Fruit fly (Drosophila melanogaster) whole organism, embryonic: ENCODE measurements around the gene Pez.
A peak's percentile ranks its signal among the peaks of the same experiment; 100 is the strongest.

Experiments
- Ada2b ChIP-seq: fragments of 200-800 bp; sonication (Bioruptor generic); IDR thresholded peaks from 2 replicates; pipeline ENCODE4 v1.3.6; 2022; ENCODE audit warnings: missing biosample characterization, missing genetic modification characterization
- Antp ChIP-seq: fragments of 200-800 bp; sonication (Bioruptor generic); optimal IDR thresholded peaks from 3 replicates; lab custom pipeline; 2016; ENCODE audit warnings: missing biosample characterization, missing genetic modification characterization
- CG10267 ChIP-seq: fragments of 200-800 bp; sonication (Bioruptor generic); optimal IDR thresholded peaks from 2 replicates; lab custom pipeline; 2018; ENCODE audit warnings: missing biosample characterization, mild to moderate bottlenecking, missing genetic modification characterization, moderate library complexity
- CG10366 ChIP-seq: fragments of 200-800 bp; sonication (Bioruptor generic); IDR thresholded peaks from 2 replicates; pipeline ENCODE4 v1.3.6; 2022; ENCODE audit warnings: missing biosample characterization, missing genetic modification characterization
- CG11093 ChIP-seq: fragments of 200-800 bp; sonication (Bioruptor generic); IDR thresholded peaks from 3 replicates; pipeline ENCODE4 v1.3.6; 2022; ENCODE audit warnings: missing biosample characterization, missing genetic modification characterization
- CG11398 ChIP-seq: fragments of 200-800 bp; sonication (Bioruptor generic); optimal IDR thresholded peaks from 2 replicates; lab custom pipeline; 2016; ENCODE audit warnings: missing biosample characterization, missing genetic modification characterization
- CG12219 ChIP-seq: fragments of 200-800 bp; sonication (Bioruptor generic); optimal IDR thresholded peaks from 3 replicates; lab custom pipeline; 2018; ENCODE audit warnings: missing biosample characterization, mild to moderate bottlenecking, missing genetic modification characterization
- CG12769 ChIP-seq: fragments of 200-800 bp; sonication (Bioruptor generic); optimal IDR thresholded peaks from 2 replicates; lab custom pipeline; 2019; ENCODE audit warnings: missing biosample characterization, mild to moderate bottlenecking, missing genetic modification characterization, moderate library complexity
- CG15269 ChIP-seq: fragments of 200-800 bp; sonication (Bioruptor generic); optimal IDR thresholded peaks from 2 replicates; lab custom pipeline; 2018; ENCODE audit warnings: missing biosample characterization, mild to moderate bottlenecking, missing genetic modification characterization, moderate library complexity
- CG18011 ChIP-seq: fragments of 200-800 bp; sonication (Bioruptor generic); optimal IDR thresholded peaks from 2 replicates; lab custom pipeline; 2017; ENCODE audit warnings: missing biosample characterization, missing genetic modification characterization, mild to moderate bottlenecking, moderate library complexity, missing genotype
- CG18619 ChIP-seq: fragments of 200-800 bp; sonication (Bioruptor generic); optimal IDR thresholded peaks from 3 replicates; lab custom pipeline; 2017; ENCODE audit warnings: missing biosample characterization, mild to moderate bottlenecking, missing genetic modification characterization
- CG2712 ChIP-seq: fragments of 200-800 bp; optimal IDR thresholded peaks from 3 replicates; lab custom pipeline; 2019; ENCODE audit warnings: missing biosample characterization, mild to moderate bottlenecking, missing genetic modification characterization, moderate library complexity
- CG3847 ChIP-seq: fragments of 200-800 bp; sonication (Bioruptor generic); IDR thresholded peaks from 2 replicates; pipeline ENCODE4 v1.3.6; 2022; ENCODE audit warnings: missing biosample characterization, missing genetic modification characterization
- CG5180 ChIP-seq: fragments of 200-800 bp; sonication (Bioruptor generic); optimal IDR thresholded peaks from 3 replicates; lab custom pipeline; 2017; ENCODE audit warnings: missing biosample characterization, missing genetic modification characterization, mild to moderate bottlenecking, moderate library complexity, missing genetic modification reagents
- CG6689 ChIP-seq: fragments of 200-800 bp; sonication (Bioruptor generic); IDR thresholded peaks from 2 replicates; pipeline ENCODE4 v1.3.6; 2022; ENCODE audit warnings: missing biosample characterization, missing genetic modification characterization
- CG6791 ChIP-seq: fragments of 200-800 bp; sonication (Bioruptor generic); IDR thresholded peaks from 3 replicates; pipeline ENCODE4 v1.3.6; 2022; ENCODE audit warnings: missing biosample characterization, missing genetic modification characterization; ENCODE audit not compliant: partially characterized antibody
- CG7357 ChIP-seq: fragments of 200-800 bp; sonication (Bioruptor generic); IDR thresholded peaks from 3 replicates; pipeline ENCODE4 v1.3.6; 2022; ENCODE audit warnings: missing biosample characterization, missing genetic modification characterization
- CG8924 ChIP-seq: fragments of 200-800 bp; optimal IDR thresholded peaks from 3 replicates; lab custom pipeline; 2019; ENCODE audit warnings: missing biosample characterization, mild to moderate bottlenecking, missing genetic modification characterization, moderate library complexity
- D ChIP-seq, 2 experiments: fragments of 200-800 bp in 1 of 2; fragments of >200 bp in 1 of 2; sonication (Bioruptor generic) in 1 of 2; optimal IDR thresholded peaks; 2 replicates in 1 of 2; 3 replicates in 1 of 2; lab custom pipeline; 2017; ENCODE audit warnings: mild to moderate bottlenecking in 1 of 2, missing biosample characterization in 1 of 2, missing genetic modification characterization in 1 of 2, missing genetic modification reagents in 1 of 2
- Dll ChIP-seq: fragments of 200-800 bp; sonication (Bioruptor generic); IDR thresholded peaks from 4 replicates; pipeline ENCODE4 v1.3.6; 2022; ENCODE audit warnings: missing biosample characterization, missing genetic modification characterization; ENCODE audit not compliant: partially characterized antibody
- Dp ChIP-seq: fragments of 200-800 bp; sonication (Bioruptor generic); optimal IDR thresholded peaks from 2 replicates; lab custom pipeline; 2018; ENCODE audit warnings: missing biosample characterization, mild to moderate bottlenecking, missing genetic modification characterization, moderate library complexity
- Dref ChIP-seq: fragments of 200-800 bp; sonication (Bioruptor generic); IDR thresholded peaks from 2 replicates; pipeline ENCODE4 v1.3.6; 2022; ENCODE audit warnings: missing biosample characterization, missing genetic modification characterization
- HLH54F ChIP-seq: fragments of 200-800 bp; sonication (Bioruptor generic); optimal IDR thresholded peaks from 3 replicates; lab custom pipeline; 2016; ENCODE audit warnings: missing biosample characterization, missing genetic modification characterization
- Hey ChIP-seq: fragments of 200-800 bp; sonication (Bioruptor generic); optimal IDR thresholded peaks from 3 replicates; lab custom pipeline; 2018; ENCODE audit warnings: missing biosample characterization, mild to moderate bottlenecking, missing genetic modification characterization
- Hmr ChIP-seq: fragments of 200-800 bp; sonication (Bioruptor generic); optimal IDR thresholded peaks from 3 replicates; lab custom pipeline; 2017; ENCODE audit warnings: mild to moderate bottlenecking, missing biosample characterization, missing genetic modification reagents, missing genetic modification characterization
- NK7.1 ChIP-seq: fragments of 200-800 bp; sonication (Bioruptor generic); optimal IDR thresholded peaks from 3 replicates; lab custom pipeline; 2016; ENCODE audit warnings: missing biosample characterization, missing genetic modification characterization
- NfI ChIP-seq: fragments of 200-800 bp; sonication (Bioruptor generic); optimal IDR thresholded peaks from 3 replicates; lab custom pipeline; 2018; ENCODE audit warnings: missing biosample characterization, mild to moderate bottlenecking, missing genetic modification characterization, moderate library complexity
- PHDP ChIP-seq: fragments of 200-800 bp; sonication (Bioruptor generic); optimal IDR thresholded peaks from 3 replicates; lab custom pipeline; 2018; ENCODE audit warnings: missing biosample characterization, mild to moderate bottlenecking, missing genetic modification characterization, moderate library complexity
- Rfx ChIP-seq: fragments of 200-800 bp; sonication (Bioruptor generic); IDR thresholded peaks from 2 replicates; pipeline ENCODE4 v1.3.6; 2022; ENCODE audit warnings: missing biosample characterization, missing genetic modification characterization
- Tbp ChIP-seq: fragments of >200 bp; optimal IDR thresholded peaks from 2 replicates; lab custom pipeline; 2018; ENCODE audit warnings: missing biosample characterization, missing genetic modification characterization
- bcd ChIP-seq: fragments of 200-800 bp; sonication (Bioruptor generic); optimal IDR thresholded peaks from 2 replicates; lab custom pipeline; 2017; ENCODE audit warnings: missing biosample characterization, mild to moderate bottlenecking, missing genetic modification characterization
- crp ChIP-seq, 2 experiments: fragments of 200-800 bp; sonication (Bioruptor generic); optimal IDR thresholded peaks; 2 replicates in 1 of 2; 3 replicates in 1 of 2; lab custom pipeline; 2017; ENCODE audit warnings: missing biosample characterization in 2 of 2, missing genetic modification characterization in 2 of 2, mild to moderate bottlenecking in 1 of 2, moderate library complexity in 1 of 2
- cwo ChIP-seq: fragments of 200-800 bp; sonication (Bioruptor generic); optimal IDR thresholded peaks from 3 replicates; lab custom pipeline; 2017; ENCODE audit warnings: missing biosample characterization, missing genetic modification characterization, mild to moderate bottlenecking, moderate library complexity, missing genetic modification reagents
- danr ChIP-seq: fragments of 200-800 bp; sonication (Bioruptor generic); IDR thresholded peaks from 2 replicates; pipeline ENCODE4 v1.3.6; 2022; ENCODE audit warnings: missing biosample characterization, missing genetic modification characterization
- ems ChIP-seq: fragments of 200-800 bp; sonication (Bioruptor generic); optimal IDR thresholded peaks from 3 replicates; lab custom pipeline; 2016; ENCODE audit warnings: missing biosample characterization, missing genetic modification characterization
- exex ChIP-seq: fragments of 200-800 bp; sonication (Bioruptor generic); optimal IDR thresholded peaks from 4 replicates; lab custom pipeline; 2018; ENCODE audit warnings: missing biosample characterization, mild to moderate bottlenecking, missing genetic modification characterization, moderate library complexity
- fd96Cb ChIP-seq: fragments of 200-800 bp; sonication (Bioruptor generic); optimal IDR thresholded peaks from 2 replicates; lab custom pipeline; 2018; ENCODE audit warnings: missing biosample characterization, mild to moderate bottlenecking, missing genetic modification characterization, moderate library complexity
- ham ChIP-seq: fragments of 200-800 bp; sonication (Bioruptor generic); IDR thresholded peaks from 2 replicates; pipeline ENCODE4 v1.3.6; 2022; ENCODE audit warnings: missing biosample characterization, missing genetic modification characterization
- kni ChIP-seq: fragments of 200-800 bp; sonication (Bioruptor generic); optimal IDR thresholded peaks from 3 replicates; lab custom pipeline; 2017; ENCODE audit warnings: mild to moderate bottlenecking, missing biosample characterization, missing genetic modification reagents, missing genetic modification characterization
- knrl ChIP-seq: fragments of 200-800 bp; sonication (Bioruptor generic); IDR thresholded peaks from 3 replicates; pipeline ENCODE4 v1.3.6; 2022; ENCODE audit warnings: missing biosample characterization, missing genetic modification characterization; ENCODE audit not compliant: partially characterized antibody
- nom ChIP-seq: fragments of 200-800 bp; sonication (Bioruptor generic); optimal IDR thresholded peaks from 2 replicates; lab custom pipeline; 2017; ENCODE audit warnings: missing biosample characterization, missing genetic modification characterization, mild to moderate bottlenecking, moderate library complexity, missing genetic modification reagents
- onecut ChIP-seq: fragments of 200-800 bp; sonication (Bioruptor generic); IDR thresholded peaks from 2 replicates; pipeline ENCODE4 v1.3.6; 2022; ENCODE audit warnings: missing biosample characterization, missing genetic modification characterization
- pan ChIP-seq, 4 experiments: fragments of >200 bp in 3 of 4; fragments of 200-800 bp in 1 of 4; sonication (Bioruptor generic) in 1 of 4; optimal IDR thresholded peaks in 3 of 4; IDR thresholded peaks in 1 of 4; 2 replicates each; pipeline versions ENCODE4 v1.3.6 to Lab custom; 2017 to 2022; ENCODE audit warnings: missing biosample characterization in 2 of 4, missing genetic modification characterization in 2 of 4, mixed read lengths in 1 of 4
- tap ChIP-seq: fragments of 200-800 bp; optimal IDR thresholded peaks from 3 replicates; lab custom pipeline; 2019; ENCODE audit warnings: missing biosample characterization, mild to moderate bottlenecking, missing genetic modification characterization, moderate library complexity
- zfh2 ChIP-seq: fragments of 200-800 bp; sonication (Bioruptor generic); optimal IDR thresholded peaks from 2 replicates; lab custom pipeline; 2016; ENCODE audit warnings: missing biosample characterization, missing genetic modification characterization

Pez gene

DNA sequence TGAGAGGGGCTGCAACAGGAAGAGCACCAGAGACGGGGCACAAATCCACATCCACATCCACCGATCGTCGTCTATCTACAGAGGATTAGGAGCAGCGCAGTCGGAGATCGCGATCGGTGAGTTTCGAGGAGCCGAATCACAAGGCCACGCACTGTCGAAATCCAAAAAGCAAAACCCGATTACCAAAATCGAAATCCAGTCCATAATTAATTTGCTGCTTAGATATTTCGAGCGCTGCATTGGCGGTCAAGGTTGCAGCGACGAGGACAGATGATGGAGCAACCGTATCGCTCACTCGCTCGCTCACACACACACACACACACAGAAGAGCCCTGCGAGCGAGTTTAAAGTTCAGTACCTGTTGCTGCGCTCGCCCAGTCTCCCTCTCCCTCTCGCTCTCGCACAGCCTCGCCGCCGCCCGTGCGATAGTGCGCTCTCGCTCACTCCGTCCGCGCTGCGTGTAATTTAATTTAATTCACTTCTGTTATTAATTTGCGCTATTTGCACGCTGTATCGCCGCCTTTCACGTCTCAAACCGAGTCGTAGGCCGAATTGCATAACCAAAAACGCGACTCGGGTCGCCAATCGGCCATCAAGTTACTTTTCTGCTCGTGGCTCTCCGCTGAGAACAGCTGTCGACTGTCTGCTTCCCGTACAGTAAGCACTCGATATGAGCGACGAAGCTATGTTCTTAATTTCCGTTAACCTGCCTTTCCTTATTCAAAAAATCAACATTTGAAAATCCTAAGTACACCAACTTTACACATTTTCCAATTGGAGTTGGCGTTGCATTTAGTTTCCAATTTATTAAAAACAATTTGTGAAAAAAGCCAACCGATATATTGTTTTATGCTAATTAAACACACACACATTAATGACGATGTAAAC is 783 bp upstream of the Pez start (continued):
- TF ChIP-seq CG15269 (tag; lab: Kevin White, UChicago) (peak; percentile 49), fd96Cb (tag; lab: Kevin White, UChicago) (peak; percentile 41), ham (GFP tag; lab: Robert Waterston, UW) (no peak), ems (GFP tag; lab: Kevin White, UChicago) (peak; percentile 27), pan (optimal IDR thresholded peaks at IDR 0.05; lab: Kevin White, UChicago) (no peak), pan (GFP tag; optimal IDR thresholded peaks at IDR 0.05 in 1 of 2, IDR thresholded peaks at IDR 0.05 in 1 of 2) (peak in 1 of 2 experiments; percentile 57), CG3847 (peak; percentile 33; the same call in 1 of the 2 replicates), CG6689 (GFP tag; lab: Robert Waterston, UW) (peak; percentile 43; the same call in 1 of the 2 replicates), nom (GFP tag; lab: Kevin White, UChicago) (peak; percentile 94), CG6791 (0 out of 3 replicates have a peak, but pooled peaks have one; percentile 8), Antp (GFP tag; lab: Kevin White, UChicago) (peak; percentile 34), Ada2b (peak; percentile 25; the same call in 1 of the 2 replicates), tap (tag; lab: Kevin White, UChicago) (peak; percentile 20), Dp (GFP tag; lab: Kevin White, UChicago) (no peak), kni (GFP tag; lab: Kevin White, UChicago) (peak; percentile 97), NfI (GFP tag; lab: Kevin White, UChicago) (peak; percentile 14), onecut (GFP tag; lab: Robert Waterston, UW) (peak; percentile 27; the same call in 1 of the 2 replicates), cwo (GFP tag; lab: Kevin White, UChicago) (peak; percentile 32), CG18011 (GFP tag; lab: Kevin White, UChicago) (peak; percentile 38), D (optimal IDR thresholded peaks at IDR 0.05; lab: Kevin White, UChicago) (peak; percentile 36), D (GFP tag; optimal IDR thresholded peaks at IDR 0.05; lab: Kevin White, UChicago) (no peak), CG2712 (peak; percentile 22), CG11093 (GFP tag; lab: Robert Waterston, UW) (no peak), Tbp (GFP tag; lab: Kevin White, UChicago) (no peak), CG8924 (tag; lab: Kevin White, UChicago) (peak; percentile 17), CG7357 (GFP tag; lab: Robert Waterston, UW) (peak; percentile 39; the same call in 1 of the 3 replicates), danr (GFP tag; lab: Robert Waterston, UW) (peak; percentile 23; the same call in 1 of the 2 replicates), Dref (GFP tag; lab: Robert Waterston, UW) (no peak), zfh2 (peak; percentile 53), knrl (no peak), CG10267 (tag; lab: Kevin White, UChicago) (peak; percentile 8), CG11398 (no peak), bcd (peak; percentile 4), CG10366 (no peak), CG12769 (tag; lab: Kevin White, UChicago) (peak; percentile 22), Rfx (GFP tag; lab: Robert Waterston, UW) (peak; percentile 66), exex (tag; lab: Kevin White, UChicago) (no peak), crp (GFP tag; optimal IDR thresholded peaks at IDR 0.05; lab: Kevin White, UChicago) (peak in 1 of 2 experiments; percentile 44), Hmr (GFP tag; lab: Kevin White, UChicago) (peak; percentile 28), CG12219 (GFP tag; lab: Kevin White, UChicago) (no peak), NK7.1 (GFP tag; lab: Kevin White, UChicago) (no peak), PHDP (tag; lab: Kevin White, UChicago) (peak; percentile 51), CG18619 (GFP tag; lab: Kevin White, UChicago) (peak; percentile 9), Dll (GFP tag; lab: Robert Waterston, UW) (0 out of 4 replicates have a peak, but pooled peaks have one; percentile 29), Hey (tag; lab: Kevin White, UChicago) (no peak), HLH54F (GFP tag; lab: Kevin White, UChicago) (peak; percentile 50), CG5180 (GFP tag; lab: Kevin White, UChicago) (peak; percentile 6)
